Fruit fly (Drosophila melanogaster) whole organism, embryonic: ENCODE measurements around the gene Gr89a.

Experiments
- CG1024 ChIP-seq: fragments of 200-800 bp; sonication (Bioruptor generic); IDR thresholded peaks from 2 replicates; pipeline ENCODE4 v1.3.6; 2022; ENCODE audit warnings: missing biosample characterization, missing genetic modification characterization
- CG10366 ChIP-seq: fragments of 200-800 bp; sonication (Bioruptor generic); IDR thresholded peaks from 2 replicates; pipeline ENCODE4 v1.3.6; 2022; ENCODE audit warnings: missing biosample characterization, missing genetic modification characterization
- CG10543 ChIP-seq: fragments of 200-800 bp; sonication (Bioruptor generic); optimal IDR thresholded peaks from 3 replicates; lab custom pipeline; 2017; ENCODE audit warnings: missing biosample characterization, mild to moderate bottlenecking, missing genetic modification characterization, moderate library complexity
- CG12659 ChIP-seq: fragments of 200-800 bp; sonication (Bioruptor generic); optimal IDR thresholded peaks from 3 replicates; lab custom pipeline; 2017; ENCODE audit warnings: mild to moderate bottlenecking, missing biosample characterization, missing genetic modification reagents, missing genetic modification characterization
- CG15269 ChIP-seq: fragments of 200-800 bp; sonication (Bioruptor generic); optimal IDR thresholded peaks from 2 replicates; lab custom pipeline; 2018; ENCODE audit warnings: missing biosample characterization, mild to moderate bottlenecking, missing genetic modification characterization, moderate library complexity
- CG1602 ChIP-seq: fragments of 200-800 bp; sonication (Bioruptor generic); optimal IDR thresholded peaks from 3 replicates; lab custom pipeline; 2016; ENCODE audit warnings: missing biosample characterization, missing genetic modification characterization
- CG17802 ChIP-seq: fragments of 200-800 bp; sonication (Bioruptor generic); optimal IDR thresholded peaks from 2 replicates; lab custom pipeline; 2018; ENCODE audit warnings: missing biosample characterization, mild to moderate bottlenecking, missing genetic modification characterization, moderate library complexity
- CG2129 ChIP-seq: fragments of 200-800 bp; sonication (Bioruptor generic); IDR thresholded peaks from 2 replicates; pipeline ENCODE4 v1.3.6; 2022; ENCODE audit warnings: missing biosample characterization, missing genetic modification characterization; ENCODE audit not compliant: partially characterized antibody
- CG2889 ChIP-seq: fragments of 200-800 bp; sonication (Bioruptor generic); IDR thresholded peaks from 3 replicates; pipeline ENCODE4 v1.3.6; 2022; ENCODE audit warnings: missing biosample characterization, missing genetic modification characterization
- CG3995 ChIP-seq: fragments of 200-800 bp; sonication (Bioruptor generic); optimal IDR thresholded peaks from 3 replicates; lab custom pipeline; 2016; ENCODE audit warnings: missing biosample characterization, missing genetic modification characterization
- CG42726 ChIP-seq: fragments of 200-800 bp; sonication (Bioruptor generic); IDR thresholded peaks from 2 replicates; pipeline ENCODE4 v1.3.6; 2022; ENCODE audit warnings: missing biosample characterization, missing genetic modification characterization; ENCODE audit not compliant: partially characterized antibody
- CG6791 ChIP-seq: fragments of 200-800 bp; sonication (Bioruptor generic); IDR thresholded peaks from 3 replicates; pipeline ENCODE4 v1.3.6; 2022; ENCODE audit warnings: missing biosample characterization, missing genetic modification characterization; ENCODE audit not compliant: partially characterized antibody
- CG7357 ChIP-seq: fragments of 200-800 bp; sonication (Bioruptor generic); IDR thresholded peaks from 3 replicates; pipeline ENCODE4 v1.3.6; 2022; ENCODE audit warnings: missing biosample characterization, missing genetic modification characterization
- D ChIP-seq, 2 experiments: fragments of 200-800 bp in 1 of 2; fragments of >200 bp in 1 of 2; sonication (Bioruptor generic) in 1 of 2; optimal IDR thresholded peaks; 2 replicates in 1 of 2; 3 replicates in 1 of 2; lab custom pipeline; 2017; ENCODE audit warnings: mild to moderate bottlenecking in 1 of 2, missing biosample characterization in 1 of 2, missing genetic modification characterization in 1 of 2, missing genetic modification reagents in 1 of 2
- Dip3 ChIP-seq: fragments of 200-800 bp; sonication (Bioruptor generic); optimal IDR thresholded peaks from 3 replicates; lab custom pipeline; 2016; ENCODE audit warnings: missing biosample characterization, missing genetic modification characterization
- Fer2 ChIP-seq: fragments of 200-800 bp; sonication (Bioruptor generic); optimal IDR thresholded peaks from 2 replicates; lab custom pipeline; 2018; ENCODE audit warnings: missing biosample characterization, mild to moderate bottlenecking, missing genetic modification characterization, moderate library complexity
- Gsc ChIP-seq: fragments of 200-800 bp; sonication (Bioruptor generic); IDR thresholded peaks from 2 replicates; pipeline ENCODE4 v1.3.6; 2022; ENCODE audit warnings: missing biosample characterization, missing genetic modification characterization
- HLH4C ChIP-seq: fragments of 200-800 bp; sonication (Bioruptor generic); IDR thresholded peaks from 3 replicates; pipeline ENCODE4 v1.3.6; 2022; ENCODE audit warnings: missing biosample characterization, missing genetic modification characterization; ENCODE audit not compliant: partially characterized antibody
- Hr39 ChIP-seq: fragments of >200 bp; optimal IDR thresholded peaks from 2 replicates; lab custom pipeline; 2017
- Hr78 ChIP-seq, 2 experiments: fragments of 200-800 bp in 1 of 2; fragments of >200 bp in 1 of 2; sonication (Bioruptor generic) in 1 of 2; optimal IDR thresholded peaks; 2 replicates each; lab custom pipeline; 2017 to 2019; ENCODE audit warnings: missing biosample characterization in 2 of 2, missing genetic modification characterization in 2 of 2, mild to moderate bottlenecking in 1 of 2, moderate library complexity in 1 of 2
- Jarid2 ChIP-seq: fragments of 200-800 bp; sonication (Bioruptor generic); optimal IDR thresholded peaks from 3 replicates; lab custom pipeline; 2017; ENCODE audit warnings: mild to moderate bottlenecking, missing biosample characterization, missing genetic modification reagents, missing genetic modification characterization
- MBD-R2 ChIP-seq: fragments of 200-800 bp; sonication (Bioruptor generic); IDR thresholded peaks from 2 replicates; pipeline ENCODE4 v1.3.6; 2022; ENCODE audit warnings: missing biosample characterization, missing genetic modification characterization
- MTF-1 ChIP-seq: fragments of 200-800 bp; sonication (Bioruptor generic); optimal IDR thresholded peaks from 2 replicates; lab custom pipeline; 2018; ENCODE audit warnings: missing biosample characterization, mild to moderate bottlenecking, missing genetic modification characterization, borderline replicate concordance
- NFAT ChIP-seq: fragments of 200-800 bp; sonication (Bioruptor generic); IDR thresholded peaks from 2 replicates; pipeline ENCODE4 v1.3.6; 2022; ENCODE audit warnings: missing biosample characterization, missing genetic modification characterization
- Opbp ChIP-seq: fragments of 200-800 bp; sonication (Bioruptor generic); IDR thresholded peaks from 3 replicates; pipeline ENCODE4 v1.3.6; 2022; ENCODE audit warnings: missing biosample characterization, missing genetic modification characterization; ENCODE audit not compliant: partially characterized antibody
- Side ChIP-seq: fragments of 200-800 bp; sonication (Bioruptor generic); optimal IDR thresholded peaks from 2 replicates; lab custom pipeline; 2016; ENCODE audit warnings: missing biosample characterization, missing genetic modification characterization
- Sin3A ChIP-seq: fragments of >200 bp; optimal IDR thresholded peaks from 2 replicates; lab custom pipeline; 2018
- Six4 ChIP-seq: fragments of 200-800 bp; sonication (Bioruptor generic); optimal IDR thresholded peaks from 2 replicates; lab custom pipeline; 2016; ENCODE audit warnings: missing biosample characterization, missing genetic modification characterization
- abd-A ChIP-seq: fragments of 200-800 bp; sonication (Bioruptor generic); optimal IDR thresholded peaks from 3 replicates; lab custom pipeline; 2019; ENCODE audit warnings: missing biosample characterization, mild to moderate bottlenecking, missing genetic modification characterization, moderate library complexity
- ato ChIP-seq: fragments of 200-800 bp; sonication (Bioruptor generic); IDR thresholded peaks from 2 replicates; pipeline ENCODE4 v1.3.6; 2022; ENCODE audit warnings: missing biosample characterization, missing genetic modification characterization; ENCODE audit not compliant: partially characterized antibody
- bab2 ChIP-seq: fragments of 200-800 bp; sonication (Bioruptor generic); optimal IDR thresholded peaks from 2 replicates; lab custom pipeline; 2016; ENCODE audit warnings: missing biosample characterization, missing genetic modification characterization
- bigmax ChIP-seq: fragments of 200-800 bp; sonication (Bioruptor generic); optimal IDR thresholded peaks from 2 replicates; lab custom pipeline; 2018; ENCODE audit warnings: missing biosample characterization, mild to moderate bottlenecking, missing genetic modification characterization
- chm ChIP-seq: fragments of 200-800 bp; sonication (Bioruptor generic); IDR thresholded peaks from 2 replicates; pipeline ENCODE4 v1.3.6; 2022; ENCODE audit warnings: missing biosample characterization, missing genetic modification characterization
- danr ChIP-seq: fragments of 200-800 bp; sonication (Bioruptor generic); IDR thresholded peaks from 2 replicates; pipeline ENCODE4 v1.3.6; 2022; ENCODE audit warnings: missing biosample characterization, missing genetic modification characterization
- dpn ChIP-seq, 2 experiments: fragments of 200-800 bp; sonication (Bioruptor generic); optimal IDR thresholded peaks; 3 replicates each; lab custom pipeline; 2016; ENCODE audit warnings: missing biosample characterization in 2 of 2, missing genetic modification characterization in 2 of 2
- ewg ChIP-seq: fragments of 200-800 bp; sonication (Bioruptor generic); optimal IDR thresholded peaks from 3 replicates; lab custom pipeline; 2017; ENCODE audit warnings: mild to moderate bottlenecking, missing biosample characterization, missing genetic modification reagents, missing genetic modification characterization
- grn ChIP-seq: fragments of 200-800 bp; sonication (Bioruptor generic); optimal IDR thresholded peaks from 3 replicates; lab custom pipeline; 2017; ENCODE audit warnings: missing biosample characterization, missing genetic modification characterization
- kah ChIP-seq: fragments of 200-800 bp; sonication (Bioruptor generic); optimal IDR thresholded peaks from 2 replicates; lab custom pipeline; 2018; ENCODE audit warnings: missing biosample characterization, mild to moderate bottlenecking, missing genetic modification characterization
- mirr ChIP-seq: fragments of 200-800 bp; sonication (Bioruptor generic); optimal IDR thresholded peaks from 3 replicates; lab custom pipeline; 2018; ENCODE audit warnings: missing biosample characterization, mild to moderate bottlenecking, missing genetic modification characterization
- pum ChIP-seq: fragments of 200-800 bp; sonication (Bioruptor generic); optimal IDR thresholded peaks from 2 replicates; lab custom pipeline; 2016; ENCODE audit warnings: missing biosample characterization, missing genetic modification characterization
- pzg ChIP-seq: fragments of 200-800 bp; sonication (Bioruptor generic); optimal IDR thresholded peaks from 3 replicates; lab custom pipeline; 2018; ENCODE audit warnings: missing biosample characterization, mild to moderate bottlenecking, missing genetic modification characterization, moderate library complexity
- ro ChIP-seq: fragments of 200-800 bp; sonication (Bioruptor generic); IDR thresholded peaks from 2 replicates; pipeline ENCODE4 v1.3.6; 2022; ENCODE audit warnings: missing biosample characterization, missing genetic modification characterization
- scrt ChIP-seq: fragments of 200-800 bp; sonication (Bioruptor generic); optimal IDR thresholded peaks from 2 replicates; lab custom pipeline; 2018; ENCODE audit warnings: missing biosample characterization, mild to moderate bottlenecking, missing genetic modification characterization, moderate library complexity
- slou ChIP-seq: fragments of 200-800 bp; sonication (Bioruptor generic); optimal IDR thresholded peaks from 3 replicates; lab custom pipeline; 2016; ENCODE audit warnings: missing biosample characterization, missing genetic modification characterization
- sob ChIP-seq: fragments of 200-800 bp; sonication (Bioruptor generic); IDR thresholded peaks from 2 replicates; pipeline ENCODE4 v1.3.6; 2022; ENCODE audit warnings: missing biosample characterization, missing genetic modification characterization
- ssp ChIP-seq: fragments of 200-800 bp; sonication (Bioruptor generic); IDR thresholded peaks from 2 replicates; pipeline ENCODE4 v1.3.6; 2022; ENCODE audit warnings: missing biosample characterization, missing genetic modification characterization
- wdn ChIP-seq: fragments of 200-800 bp; sonication (Bioruptor generic); IDR thresholded peaks from 2 replicates; pipeline ENCODE4 v1.3.6; 2022; ENCODE audit warnings: missing biosample characterization, missing genetic modification characterization
- z ChIP-seq: fragments of 200-800 bp; sonication (Bioruptor generic); IDR thresholded peaks from 3 replicates; pipeline ENCODE4 v1.3.6; 2022; ENCODE audit warnings: missing biosample characterization, missing genetic modification characterization

The Gr89a gene

dm6 chr3R:16449187-16449973 lies 49.4 kb downstream of the Gr89a start (continued):
- peak; percentile 70 for TF ChIP-seq Jarid2
- TF ChIP-seq HLH4C (GFP tag; lab: Robert Waterston, UW): peak; percentile 67
- TF ChIP-seq CG6791: peak; percentile 75
- peak in 1 of 2 experiments; percentile 85 for TF ChIP-seq Hr78 (GFP tag; optimal IDR thresholded peaks at IDR 0.05; lab: Kevin White, UChicago)
- no peak for TF ChIP-seq CG2129 (GFP tag; lab: Robert Waterston, UW)
- TF ChIP-seq D (optimal IDR thresholded peaks at IDR 0.05; lab: Kevin White, UChicago): no peak
- TF ChIP-seq D (GFP tag; optimal IDR thresholded peaks at IDR 0.05; lab: Kevin White, UChicago): peak; percentile 97
- TF ChIP-seq abd-A (tag; lab: Kevin White, UChicago): no peak
- TF ChIP-seq NFAT (GFP tag; lab: Robert Waterston, UW): peak; percentile 75
- TF ChIP-seq MTF-1 (GFP tag; lab: Kevin White, UChicago): peak; percentile 91
- TF ChIP-seq chm (GFP tag; lab: Robert Waterston, UW): peak; percentile 97
- peak; percentile 60 for TF ChIP-seq CG42726
- TF ChIP-seq scrt (GFP tag; lab: Kevin White, UChicago): peak; percentile 63
- peak; percentile 86 for TF ChIP-seq Fer2 (tag; lab: Kevin White, UChicago)
- no peak for TF ChIP-seq Sin3A
- TF ChIP-seq Side: peak; percentile 91
- peak; percentile 92 for TF ChIP-seq CG1602 (GFP tag; lab: Kevin White, UChicago)
- TF ChIP-seq CG7357 (GFP tag; lab: Robert Waterston, UW): peak; percentile 87
- TF ChIP-seq ssp (GFP tag; lab: Robert Waterston, UW): peak; percentile 86
- TF ChIP-seq CG10543 (GFP tag; lab: Kevin White, UChicago): peak; percentile 73
- TF ChIP-seq CG15269 (tag; lab: Kevin White, UChicago): peak; percentile 89
- no peak for TF ChIP-seq ato (GFP tag; lab: Robert Waterston, UW)
- TF ChIP-seq bigmax: peak; percentile 9
- TF ChIP-seq Opbp: peak; percentile 92
- TF ChIP-seq slou (GFP tag; lab: Kevin White, UChicago): peak; percentile 43
- TF ChIP-seq Dip3 (GFP tag; lab: Kevin White, UChicago): peak; percentile 78
- peak; percentile 88 for TF ChIP-seq CG12659 (GFP tag; lab: Kevin White, UChicago)
- TF ChIP-seq kah (GFP tag; lab: Kevin White, UChicago): peak; percentile 90
- TF ChIP-seq danr (GFP tag; lab: Robert Waterston, UW): 0 out of 2 replicates have a peak, but pooled peaks have one; percentile 65
- peak; percentile 92 for TF ChIP-seq CG10366 (GFP tag; lab: Robert Waterston, UW)
- TF ChIP-seq ewg: peak; percentile 91
- no peak for TF ChIP-seq Hr39 (lab: Kevin White, UChicago)
- peak; percentile 92 to 95 for TF ChIP-seq dpn (GFP tag; optimal IDR thresholded peaks at IDR 0.05; lab: Kevin White, UChicago)
- peak; percentile 94 for TF ChIP-seq CG1024 (GFP tag; lab: Robert Waterston, UW)
- TF ChIP-seq grn (GFP tag; lab: Kevin White, UChicago): no peak
- peak; percentile 87 for TF ChIP-seq CG2889
- peak; percentile 93 for TF ChIP-seq Six4 (GFP tag; lab: Kevin White, UChicago)
- TF ChIP-seq pzg (GFP tag; lab: Kevin White, UChicago): no peak
- peak; percentile 46 for TF ChIP-seq mirr (GFP tag; lab: Kevin White, UChicago)
- TF ChIP-seq pum (GFP tag; lab: Kevin White, UChicago): peak; percentile 96
- peak; percentile 97; the same call in 1 of the 2 replicates for TF ChIP-seq Gsc
- peak; percentile 97 for TF ChIP-seq bab2 (GFP tag; lab: Kevin White, UChicago)
- TF ChIP-seq CG3995: peak; percentile 23
- peak; percentile 86 for TF ChIP-seq ro (GFP tag; lab: Robert Waterston, UW)
- peak; percentile 92 for TF ChIP-seq CG17802 (tag; lab: Kevin White, UChicago)
- peak; percentile 90 for TF ChIP-seq z (GFP tag; lab: Robert Waterston, UW)
- TF ChIP-seq wdn (GFP tag; lab: Robert Waterston, UW): peak; percentile 80
- TF ChIP-seq sob: peak; percentile 91
- peak; percentile 52 for TF ChIP-seq MBD-R2 (GFP tag; lab: Robert Waterston, UW)
